Fruit fly (Drosophila melanogaster): Measurements from ENCODE around the gene Agpat1.

Agpat1 gene

DNA sequence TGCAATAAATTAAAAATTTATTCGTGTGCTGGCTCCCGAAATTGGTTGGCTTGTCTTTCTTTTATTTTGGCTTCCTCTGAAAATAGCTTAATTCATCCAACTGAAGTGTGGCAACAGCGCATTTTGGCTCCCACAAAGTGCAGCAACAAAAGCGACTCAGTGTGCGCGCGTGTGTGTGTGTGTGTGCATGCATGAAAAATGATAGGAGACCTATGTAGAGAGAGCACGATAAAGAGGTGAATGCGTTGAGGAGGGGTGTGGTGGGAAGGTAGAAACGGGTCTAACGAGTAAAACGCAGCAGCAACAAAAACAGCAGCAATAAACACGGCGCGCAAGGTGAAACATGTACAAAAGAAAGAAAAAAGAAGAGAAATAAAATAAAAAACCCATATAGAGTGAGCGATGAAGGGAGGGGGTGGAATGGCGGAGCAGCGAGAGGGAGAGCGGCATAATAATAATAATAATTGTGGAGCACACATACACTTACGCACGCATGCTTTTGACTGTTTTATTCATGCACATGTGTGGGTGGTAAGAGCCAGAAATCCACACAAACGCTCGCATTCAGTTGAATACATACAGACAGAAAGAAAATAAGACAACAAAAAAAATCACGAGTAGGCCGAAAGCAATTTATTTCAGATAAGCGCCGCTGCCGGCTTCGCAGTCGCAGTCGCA is 27.9 kb upstream of the Agpat1 start (continued):
- TF ChIP-seq Ets96B (tag; optimal IDR thresholded peaks at IDR 0.05) (peak; percentile 85), Hr39 (GFP tag; optimal IDR thresholded peaks at IDR 0.05) (peak; percentile 8), Blimp-1 (GFP tag; optimal IDR thresholded peaks at IDR 0.05) (peak; percentile 51), CG3032 (tag; optimal IDR thresholded peaks at IDR 0.05) (peak; percentile 82), fd59A (GFP tag; optimal IDR thresholded peaks at IDR 0.05) (peak; percentile 76), fkh (GFP tag; optimal IDR thresholded peaks at IDR 0.05) (peak; percentile 68), CG8632 (GFP tag; optimal IDR thresholded peaks at IDR 0.05) (peak; percentile 66), spab (GFP tag; optimal IDR thresholded peaks at IDR 0.05) (peak; percentile 88), Sox14 (GFP tag; optimal IDR thresholded peaks at IDR 0.05) (peak; percentile 75), fd85E (GFP tag; optimal IDR thresholded peaks at IDR 0.05) (no peak), CG6854 (GFP tag; optimal IDR thresholded peaks at IDR 0.05) (peak; percentile 84), CG11294 (GFP tag; IDR thresholded peaks at IDR 0.05) (peak; percentile 39; the same call in 1 of the 2 replicates), eg (GFP tag; IDR thresholded peaks at IDR 0.05) (peak; percentile 96), CG16779 (tag; optimal IDR thresholded peaks at IDR 0.05) (peak; percentile 86), pdm3 (GFP tag; optimal IDR thresholded peaks at IDR 0.05) (peak; percentile 72), CG8319 (GFP tag; optimal IDR thresholded peaks at IDR 0.05) (peak; percentile 49), CG11902 (GFP tag; optimal IDR thresholded peaks at IDR 0.05) (no peak), Met (GFP tag; optimal IDR thresholded peaks at IDR 0.05) (peak; percentile 50), CG10631 (GFP tag; optimal IDR thresholded peaks at IDR 0.05) (peak; percentile 33), net (GFP tag; optimal IDR thresholded peaks at IDR 0.05) (peak; percentile 90), CG1621 (tag; optimal IDR thresholded peaks at IDR 0.05) (peak; percentile 76), lz (GFP tag; optimal IDR thresholded peaks at IDR 0.05) (no peak)

DNA sequence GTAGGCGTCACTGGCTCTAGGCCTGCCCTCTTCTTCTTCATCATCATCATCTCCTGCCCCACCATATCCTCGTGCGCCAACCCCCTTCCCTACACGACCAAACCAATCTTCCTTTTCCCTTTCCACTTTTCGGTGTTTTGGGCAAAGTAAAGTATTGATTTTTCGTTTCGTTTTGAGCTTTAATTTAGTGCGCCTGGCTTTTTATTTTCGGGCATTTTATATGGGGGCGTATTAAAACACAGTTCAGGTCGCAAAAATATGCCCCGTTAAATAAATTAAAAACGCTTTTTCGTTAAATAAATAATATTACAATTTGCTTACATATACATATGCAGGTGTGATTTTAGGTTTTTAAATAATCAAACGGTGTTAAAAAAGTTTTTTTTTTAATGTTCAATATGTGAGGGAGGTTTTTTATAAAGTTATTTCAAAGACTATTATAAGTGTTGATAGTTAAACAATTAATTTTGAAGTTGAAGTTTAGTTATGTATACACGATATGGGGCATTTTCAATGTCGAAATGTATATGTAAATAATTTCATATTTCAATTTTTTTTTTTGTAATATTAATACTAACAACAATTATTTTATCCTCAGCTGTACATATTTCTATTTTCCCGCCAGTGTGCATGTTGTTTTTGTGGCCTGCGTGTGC is 27.2 kb upstream of the Agpat1 start:
- TF ChIP-seq salr (GFP tag; optimal IDR thresholded peaks at IDR 0.05), result peak in 1 of 2 experiments; percentile 30
- TF ChIP-seq ss (GFP tag; optimal IDR thresholded peaks at IDR 0.05), result no peak
- TF ChIP-seq eg (GFP tag; IDR thresholded peaks at IDR 0.05), result peak; percentile 64; the same call in 1 of the 3 replicates
- peak; percentile 61 for TF ChIP-seq CG4318 (GFP tag; optimal IDR thresholded peaks at IDR 0.05)
- TF ChIP-seq vri (GFP tag; optimal IDR thresholded peaks at IDR 0.05), result no peak
- TF ChIP-seq CG31627 (GFP tag; optimal IDR thresholded peaks at IDR 0.05), result peak; percentile 43
- TF ChIP-seq OdsH (GFP tag; optimal IDR thresholded peaks at IDR 0.05), result peak; percentile 57
- TF ChIP-seq CG32006 (GFP tag; optimal IDR thresholded peaks at IDR 0.05), result peak; percentile 84
- TF ChIP-seq CG8119 (GFP tag; IDR thresholded peaks at IDR 0.05), result peak; percentile 69
- TF ChIP-seq Eip93F (GFP tag; optimal IDR thresholded peaks at IDR 0.05), result no peak
- TF ChIP-seq topi (GFP tag; optimal IDR thresholded peaks at IDR 0.05), result peak; percentile 65
- TF ChIP-seq net (GFP tag; optimal IDR thresholded peaks at IDR 0.05), result peak; percentile 43
- TF ChIP-seq CG3919 (GFP tag; optimal IDR thresholded peaks at IDR 0.05), result peak; percentile 44
- TF ChIP-seq achi (GFP tag; optimal IDR thresholded peaks at IDR 0.05), result peak; percentile 65
- TF ChIP-seq CG8319 (GFP tag; optimal IDR thresholded peaks at IDR 0.05), result peak; percentile 13
- TF ChIP-seq CG8632 (GFP tag; optimal IDR thresholded peaks at IDR 0.05), result peak; percentile 68
- TF ChIP-seq CG6276 (GFP tag; optimal IDR thresholded peaks at IDR 0.05), result peak; percentile 80
- peak; percentile 69 for TF ChIP-seq esn (GFP tag; optimal IDR thresholded peaks at IDR 0.05)
- peak; percentile 64 for TF ChIP-seq lz (GFP tag; optimal IDR thresholded peaks at IDR 0.05)
- no peak for TF ChIP-seq CG9139 (GFP tag; optimal IDR thresholded peaks at IDR 0.05)
- TF ChIP-seq CG10631 (GFP tag; optimal IDR thresholded peaks at IDR 0.05), result peak; percentile 62
- TF ChIP-seq Blimp-1 (GFP tag; optimal IDR thresholded peaks at IDR 0.05), result no peak
- no peak for TF ChIP-seq CG6163 (GFP tag; IDR thresholded peaks at IDR 0.05)
- peak; percentile 12 for TF ChIP-seq Eip75B (GFP tag; optimal IDR thresholded peaks at IDR 0.05)
- TF ChIP-seq CG34406 (GFP tag; optimal IDR thresholded peaks at IDR 0.05), result peak; percentile 74
- no peak for TF ChIP-seq dsx (GFP tag; optimal IDR thresholded peaks at IDR 0.05; ENCODE audit: poor library complexity, severe bottlenecking)
- TF ChIP-seq CG6792 (GFP tag; optimal IDR thresholded peaks at IDR 0.05), result peak; percentile 24
- TF ChIP-seq CG11294 (GFP tag; IDR thresholded peaks at IDR 0.05), result no peak; the same call in 1 of the 2 replicates
- TF ChIP-seq Met (GFP tag; optimal IDR thresholded peaks at IDR 0.05), result peak; percentile 64
- peak; percentile 91 for TF ChIP-seq Eip78C (GFP tag)
- peak; percentile 30 for TF ChIP-seq Ets96B (tag; optimal IDR thresholded peaks at IDR 0.05)
- TF ChIP-seq CG7368 (GFP tag; optimal IDR thresholded peaks at IDR 0.05), result no peak
- TF ChIP-seq fd59A (GFP tag; optimal IDR thresholded peaks at IDR 0.05), result no peak
- TF ChIP-seq Smox (GFP tag; optimal IDR thresholded peaks at IDR 0.05), result peak; percentile 56
- no peak for TF ChIP-seq Sox14 (GFP tag; optimal IDR thresholded peaks at IDR 0.05)
- no peak for TF ChIP-seq CG10669 (GFP tag; optimal IDR thresholded peaks at IDR 0.05)
- peak; percentile 59 for TF ChIP-seq pdm3 (GFP tag; optimal IDR thresholded peaks at IDR 0.05)
